Fruit fly (Drosophila melanogaster) whole organism, embryonic: Measurements from ENCODE around the gene CG11356.

Source experiments
- Antp ChIP-seq: fragments of 200-800 bp; sonication (Bioruptor generic); optimal IDR thresholded peaks from 3 replicates; lab custom pipeline; 2016; ENCODE audit warnings: missing biosample characterization, missing genetic modification characterization
- BEAF-32 ChIP-seq: fragments of 200-800 bp; sonication (Bioruptor generic); optimal IDR thresholded peaks from 3 replicates; lab custom pipeline; 2017; ENCODE audit warnings: missing biosample characterization, missing genetic modification characterization, mild to moderate bottlenecking, moderate library complexity, missing genetic modification reagents
- BtbVII ChIP-seq: fragments of 200-800 bp; sonication (Bioruptor generic); optimal IDR thresholded peaks from 3 replicates; lab custom pipeline; 2017; ENCODE audit warnings: missing biosample characterization, mild to moderate bottlenecking, missing genetic modification characterization
- CG10462 ChIP-seq: fragments of 200-800 bp; sonication (Bioruptor generic); optimal IDR thresholded peaks from 2 replicates; lab custom pipeline; 2016; ENCODE audit warnings: missing biosample characterization, missing genetic modification characterization
- CG14441 ChIP-seq: fragments of 200-800 bp; sonication (Bioruptor generic); IDR thresholded peaks from 2 replicates; pipeline ENCODE4 v1.3.6; 2022; ENCODE audit warnings: missing biosample characterization, missing genetic modification characterization
- CG14710 ChIP-seq: fragments of 200-800 bp; sonication (Bioruptor generic); optimal IDR thresholded peaks from 3 replicates; lab custom pipeline; 2019; ENCODE audit warnings: missing biosample characterization, mild to moderate bottlenecking, missing genetic modification characterization, moderate library complexity
- CG1602 ChIP-seq: fragments of 200-800 bp; sonication (Bioruptor generic); optimal IDR thresholded peaks from 3 replicates; lab custom pipeline; 2016; ENCODE audit warnings: missing biosample characterization, missing genetic modification characterization
- CG1603 ChIP-seq: fragments of 200-800 bp; sonication (Bioruptor generic); optimal IDR thresholded peaks from 2 replicates; lab custom pipeline; 2019; ENCODE audit warnings: missing biosample characterization, mild to moderate bottlenecking, missing genetic modification characterization, moderate library complexity
- CG17361 ChIP-seq: fragments of 200-800 bp; sonication (Bioruptor generic); IDR thresholded peaks from 3 replicates; pipeline ENCODE4 v1.3.6; 2022; ENCODE audit warnings: missing biosample characterization, missing genetic modification characterization
- CG18599 ChIP-seq: fragments of 200-800 bp; sonication (Bioruptor generic); optimal IDR thresholded peaks from 3 replicates; lab custom pipeline; 2017; ENCODE audit warnings: missing biosample characterization, missing genetic modification characterization, mild to moderate bottlenecking, moderate library complexity, missing genetic modification reagents
- CG32767 ChIP-seq: fragments of 200-800 bp; sonication (Bioruptor generic); IDR thresholded peaks from 2 replicates; pipeline ENCODE4 v1.3.6; 2022; ENCODE audit warnings: missing biosample characterization, missing genetic modification characterization
- CG33213 ChIP-seq: fragments of 200-800 bp; sonication (Bioruptor generic); optimal IDR thresholded peaks from 3 replicates; lab custom pipeline; 2016; ENCODE audit warnings: missing biosample characterization, missing genetic modification characterization
- CG33557 ChIP-seq: fragments of 200-800 bp; sonication (Bioruptor generic); optimal IDR thresholded peaks from 2 replicates; lab custom pipeline; 2019; ENCODE audit warnings: missing biosample characterization, mild to moderate bottlenecking, missing genetic modification characterization, moderate library complexity
- CG34422 ChIP-seq: fragments of 200-800 bp; sonication (Bioruptor generic); IDR thresholded peaks from 3 replicates; pipeline ENCODE4 v1.3.6; 2022; ENCODE audit warnings: missing biosample characterization, missing genetic modification characterization
- CG4730 ChIP-seq: fragments of 200-800 bp; sonication (Bioruptor generic); IDR thresholded peaks from 2 replicates; pipeline ENCODE4 v1.3.6; 2022; ENCODE audit warnings: missing biosample characterization, missing genetic modification characterization
- CG5180 ChIP-seq: fragments of 200-800 bp; sonication (Bioruptor generic); optimal IDR thresholded peaks from 3 replicates; lab custom pipeline; 2017; ENCODE audit warnings: missing biosample characterization, missing genetic modification characterization, mild to moderate bottlenecking, moderate library complexity, missing genetic modification reagents
- CG6683 ChIP-seq: fragments of 200-800 bp; sonication (Bioruptor generic); optimal IDR thresholded peaks from 2 replicates; lab custom pipeline; 2017; ENCODE audit warnings: missing biosample characterization, mild to moderate bottlenecking, missing genetic modification characterization, missing genetic modification reagents
- CG8388 ChIP-seq: fragments of 200-800 bp; sonication (Bioruptor generic); optimal IDR thresholded peaks from 2 replicates; lab custom pipeline; 2019; ENCODE audit warnings: missing biosample characterization, mild to moderate bottlenecking, missing genetic modification characterization, moderate library complexity
- CG8924 ChIP-seq: fragments of 200-800 bp; optimal IDR thresholded peaks from 3 replicates; lab custom pipeline; 2019; ENCODE audit warnings: missing biosample characterization, mild to moderate bottlenecking, missing genetic modification characterization, moderate library complexity
- Doc3 ChIP-seq: fragments of 200-800 bp; sonication (Bioruptor generic); IDR thresholded peaks from 3 replicates; pipeline ENCODE4 v1.3.6; 2022; ENCODE audit warnings: missing biosample characterization, missing genetic modification characterization; ENCODE audit not compliant: partially characterized antibody
- Fer3 ChIP-seq: fragments of 200-800 bp; sonication (Bioruptor generic); optimal IDR thresholded peaks from 2 replicates; lab custom pipeline; 2018; ENCODE audit warnings: missing biosample characterization, mild to moderate bottlenecking, missing genetic modification characterization, moderate library complexity
- Mrtf ChIP-seq: fragments of 200-800 bp; sonication (Bioruptor generic); IDR thresholded peaks from 3 replicates; pipeline ENCODE4 v1.3.6; 2022; ENCODE audit warnings: missing biosample characterization, missing genetic modification characterization
- Myb ChIP-seq: fragments of 200-800 bp; sonication (Bioruptor generic); optimal IDR thresholded peaks from 2 replicates; lab custom pipeline; 2016; ENCODE audit warnings: missing biosample characterization, missing genetic modification characterization
- Oli ChIP-seq: fragments of 200-800 bp; sonication (Bioruptor generic); optimal IDR thresholded peaks from 2 replicates; lab custom pipeline; 2018; ENCODE audit warnings: missing biosample characterization, mild to moderate bottlenecking, missing genetic modification characterization, moderate library complexity
- PHDP ChIP-seq: fragments of 200-800 bp; sonication (Bioruptor generic); optimal IDR thresholded peaks from 3 replicates; lab custom pipeline; 2018; ENCODE audit warnings: missing biosample characterization, mild to moderate bottlenecking, missing genetic modification characterization, moderate library complexity
- Ravus ChIP-seq: fragments of 200-800 bp; sonication (Bioruptor generic); IDR thresholded peaks from 2 replicates; pipeline ENCODE4 v1.3.6; 2022; ENCODE audit warnings: missing biosample characterization, missing genetic modification characterization
- Rfx ChIP-seq: fragments of 200-800 bp; sonication (Bioruptor generic); IDR thresholded peaks from 2 replicates; pipeline ENCODE4 v1.3.6; 2022; ENCODE audit warnings: missing biosample characterization, missing genetic modification characterization
- Sox102F ChIP-seq: fragments of 200-800 bp; sonication (Bioruptor generic); optimal IDR thresholded peaks from 2 replicates; lab custom pipeline; 2018; ENCODE audit warnings: missing biosample characterization, mild to moderate bottlenecking, missing genetic modification characterization, moderate library complexity
- Xrp1 ChIP-seq: fragments of 200-800 bp; sonication (Bioruptor generic); IDR thresholded peaks from 2 replicates; pipeline ENCODE4 v1.3.6; 2022; ENCODE audit warnings: missing biosample characterization, missing genetic modification characterization
- bbx ChIP-seq: fragments of 200-800 bp; sonication (Bioruptor generic); IDR thresholded peaks from 2 replicates; pipeline ENCODE4 v1.3.6; 2022; ENCODE audit warnings: missing biosample characterization, missing genetic modification characterization; ENCODE audit not compliant: partially characterized antibody
- bsh ChIP-seq, 2 experiments: fragments of 200-800 bp; sonication (Bioruptor generic); optimal IDR thresholded peaks; 2 replicates each; lab custom pipeline; 2017 to 2018; ENCODE audit warnings: mild to moderate bottlenecking in 2 of 2, missing biosample characterization in 2 of 2, missing genetic modification characterization in 2 of 2, moderate library complexity in 1 of 2
- cas ChIP-seq: fragments of 200-800 bp; sonication (Bioruptor generic); IDR thresholded peaks from 2 replicates; pipeline ENCODE4 v1.3.6; 2022; ENCODE audit warnings: missing biosample characterization, missing genetic modification characterization
- crc ChIP-seq: fragments of 200-800 bp; sonication (Bioruptor generic); optimal IDR thresholded peaks from 2 replicates; lab custom pipeline; 2016; ENCODE audit warnings: missing biosample characterization, missing genetic modification characterization
- crp ChIP-seq, 2 experiments: fragments of 200-800 bp; sonication (Bioruptor generic); optimal IDR thresholded peaks; 2 replicates in 1 of 2; 3 replicates in 1 of 2; lab custom pipeline; 2017; ENCODE audit warnings: missing biosample characterization in 2 of 2, missing genetic modification characterization in 2 of 2, mild to moderate bottlenecking in 1 of 2, moderate library complexity in 1 of 2
- dmrt99B ChIP-seq: fragments of 200-800 bp; sonication (Bioruptor generic); optimal IDR thresholded peaks from 2 replicates; lab custom pipeline; 2018; ENCODE audit warnings: missing biosample characterization, mild to moderate bottlenecking, missing genetic modification characterization, moderate library complexity
- gfzf ChIP-seq: fragments of 200-800 bp; sonication (Bioruptor generic); optimal IDR thresholded peaks from 2 replicates; lab custom pipeline; 2016; ENCODE audit warnings: missing biosample characterization, mild to moderate bottlenecking, missing genetic modification characterization, moderate library complexity
- gt ChIP-seq: fragments of 200-800 bp; sonication (Bioruptor generic); IDR thresholded peaks from 2 replicates; pipeline ENCODE4 v1.3.6; 2022; ENCODE audit warnings: missing biosample characterization, missing genetic modification characterization
- her ChIP-seq: fragments of 200-800 bp; sonication (Bioruptor generic); optimal IDR thresholded peaks from 2 replicates; lab custom pipeline; 2016; ENCODE audit warnings: missing biosample characterization, missing genetic modification characterization
- hth ChIP-seq: fragments of >200 bp; optimal IDR thresholded peaks from 2 replicates; lab custom pipeline; 2017; ENCODE audit warnings: inconsistent platforms
- insv ChIP-seq, 2 experiments: fragments of 200-800 bp; sonication (Bioruptor generic); optimal IDR thresholded peaks; 3 replicates each; lab custom pipeline; 2016 to 2018; ENCODE audit warnings: missing biosample characterization in 2 of 2, missing genetic modification characterization in 2 of 2
- ken ChIP-seq: fragments of 200-800 bp; sonication (Bioruptor generic); IDR thresholded peaks from 3 replicates; pipeline ENCODE4 v1.3.6; 2022; ENCODE audit warnings: missing biosample characterization, missing genetic modification characterization
- kni ChIP-seq: fragments of 200-800 bp; sonication (Bioruptor generic); optimal IDR thresholded peaks from 3 replicates; lab custom pipeline; 2017; ENCODE audit warnings: mild to moderate bottlenecking, missing biosample characterization, missing genetic modification reagents, missing genetic modification characterization
- nerfin-2 ChIP-seq: fragments of 200-800 bp; sonication (Bioruptor generic); IDR thresholded peaks from 2 replicates; pipeline ENCODE4 v1.3.6; 2022; ENCODE audit warnings: missing biosample characterization, missing genetic modification characterization; ENCODE audit not compliant: partially characterized antibody
- odd ChIP-seq: fragments of 200-800 bp; sonication (Bioruptor generic); optimal IDR thresholded peaks from 2 replicates; lab custom pipeline; 2017; ENCODE audit warnings: missing biosample characterization, mild to moderate bottlenecking, missing genetic modification characterization
- otp ChIP-seq: fragments of 200-800 bp; sonication (Bioruptor generic); IDR thresholded peaks from 3 replicates; pipeline ENCODE4, ENCODE4 v1.3.6; 2022; ENCODE audit warnings: missing biosample characterization, missing genetic modification characterization
- p53 ChIP-seq: fragments of 200-800 bp; sonication (Bioruptor generic); optimal IDR thresholded peaks from 2 replicates; lab custom pipeline; 2016; ENCODE audit warnings: missing biosample characterization, missing genetic modification characterization
- pan ChIP-seq, 4 experiments: fragments of >200 bp in 3 of 4; fragments of 200-800 bp in 1 of 4; sonication (Bioruptor generic) in 1 of 4; optimal IDR thresholded peaks in 3 of 4; IDR thresholded peaks in 1 of 4; 2 replicates each; pipeline versions ENCODE4 v1.3.6 to Lab custom; 2017 to 2022; ENCODE audit warnings: missing biosample characterization in 2 of 4, missing genetic modification characterization in 2 of 4, mixed read lengths in 1 of 4
- pita ChIP-seq: fragments of 200-800 bp; sonication (Bioruptor generic); optimal IDR thresholded peaks from 2 replicates; lab custom pipeline; 2017; ENCODE audit warnings: missing biosample characterization, mild to moderate bottlenecking, missing genetic modification characterization
- slbo ChIP-seq: fragments of 200-800 bp; sonication (Bioruptor generic); IDR thresholded peaks from 2 replicates; pipeline ENCODE4 v1.3.6; 2022; ENCODE audit warnings: missing biosample characterization, missing genetic modification characterization
- tin ChIP-seq: fragments of 200-800 bp; sonication (Bioruptor generic); optimal IDR thresholded peaks from 3 replicates; lab custom pipeline; 2016; ENCODE audit warnings: missing biosample characterization, missing genetic modification characterization

CG11356 gene

dm6 chrX:12082244-12082643 is 21.4 kb downstream of the CG11356 start (continued):
- TF ChIP-seq crp (GFP tag; optimal IDR thresholded peaks at IDR 0.05; lab: Kevin White, UChicago) (no peak), tin (GFP tag; lab: Kevin White, UChicago) (no peak), CG5180 (GFP tag; lab: Kevin White, UChicago) (no peak), Doc3 (GFP tag; lab: Robert Waterston, UW) (no peak), Mrtf (GFP tag; lab: Robert Waterston, UW) (no peak), odd (no peak), her (GFP tag; lab: Kevin White, UChicago) (no peak), BtbVII (GFP tag; lab: Kevin White, UChicago) (no peak), hth (lab: Kevin White, UChicago) (no peak), kni (GFP tag; lab: Kevin White, UChicago) (no peak), CG6683 (GFP tag; lab: Kevin White, UChicago) (no peak), otp (GFP tag; lab: Robert Waterston, UW) (no peak), CG8924 (tag; lab: Kevin White, UChicago) (peak; percentile 7), Antp (no peak), pan (optimal IDR thresholded peaks at IDR 0.05; lab: Kevin White, UChicago) (no peak), pan (GFP tag; optimal IDR thresholded peaks at IDR 0.05 in 1 of 2, IDR thresholded peaks at IDR 0.05 in 1 of 2) (no peak), CG32767 (GFP tag; lab: Robert Waterston, UW) (no peak), gfzf (no peak), CG14710 (tag; lab: Kevin White, UChicago) (peak; percentile 11), Fer3 (tag; lab: Kevin White, UChicago) (no peak), Ravus (GFP tag; lab: Robert Waterston, UW) (no peak), slbo (GFP tag; lab: Robert Waterston, UW) (0 out of 2 replicates have a peak, but pooled peaks have one; percentile 16), Xrp1 (peak; percentile 31; the same call in 1 of the 2 replicates), CG10462 (GFP tag; lab: Kevin White, UChicago) (no peak), Rfx (GFP tag; lab: Robert Waterston, UW) (no peak), CG8388 (GFP tag; lab: Kevin White, UChicago) (no peak), CG34422 (no peak), bbx (no peak), PHDP (peak; percentile 3), CG33213 (no peak), nerfin-2 (GFP tag; lab: Robert Waterston, UW) (no peak), CG1602 (GFP tag; lab: Kevin White, UChicago) (no peak), crc (GFP tag; lab: Kevin White, UChicago) (no peak), CG33557 (GFP tag; lab: Kevin White, UChicago) (no peak), CG4730 (GFP tag; lab: Robert Waterston, UW) (no peak), CG14441 (GFP tag; lab: Robert Waterston, UW) (no peak), pita (no peak), bsh (GFP tag; optimal IDR thresholded peaks at IDR 0.05; lab: Kevin White, UChicago) (peak in 1 of 2 experiments; percentile 27), ken (GFP tag; lab: Robert Waterston, UW) (no peak), gt (no peak), BEAF-32 (GFP tag; lab: Kevin White, UChicago) (no peak), p53 (GFP tag; lab: Kevin White, UChicago) (no peak), insv (GFP tag; optimal IDR thresholded peaks at IDR 0.05; lab: Kevin White, UChicago) (no peak), Myb (no peak), Sox102F (GFP tag; lab: Kevin White, UChicago) (no peak), cas (GFP tag; lab: Robert Waterston, UW) (no peak), CG18599 (GFP tag; lab: Kevin White, UChicago) (peak; percentile 56), dmrt99B (tag; lab: Kevin White, UChicago) (peak; percentile 48), CG1603 (tag; lab: Kevin White, UChicago) (peak; percentile 10), CG17361 (GFP tag; lab: Robert Waterston, UW) (no peak), Oli (tag; lab: Kevin White, UChicago) (peak; percentile 3)
